Worm (Caenorhabditis elegans): ENCODE measurements around the gene wdr-37.

Gene wdr-37

DNA sequence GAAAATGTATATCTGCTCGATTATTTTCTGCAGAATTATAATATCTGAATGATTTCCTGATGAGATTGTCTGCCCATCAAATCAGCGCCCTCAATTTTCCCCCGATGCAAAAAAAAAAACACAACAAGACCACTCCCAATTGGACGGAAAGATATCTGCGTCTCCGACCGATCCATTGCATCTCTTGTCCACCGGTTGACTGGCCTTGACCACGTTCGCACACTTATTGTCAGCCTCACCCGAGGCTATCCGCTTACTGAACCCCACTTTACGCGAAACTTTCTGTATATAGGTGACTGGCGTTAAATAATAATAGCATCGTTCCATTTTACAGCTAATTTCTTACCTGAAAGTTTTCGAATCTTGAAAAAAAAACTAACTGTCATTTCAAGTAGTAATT, 5.5 kb downstream of the wdr-37 start:
- no peak for TF ChIP-seq dmd-4 (tag; optimal IDR thresholded peaks at IDR 0.05; ENCODE audit: borderline replicate concordance)
- no peak for TF ChIP-seq ceh-22 (tag; optimal IDR thresholded peaks at IDR 0.05)
- no peak for TF ChIP-seq sdc-2 (tag; optimal IDR thresholded peaks at IDR 0.05)
- TF ChIP-seq madf-2 (tag; optimal IDR thresholded peaks at IDR 0.05), result no peak
- TF ChIP-seq nfya-1 (tag; optimal IDR thresholded peaks at IDR 0.05), result peak; percentile 42
- TF ChIP-seq fkh-10 (GFP tag; optimal IDR thresholded peaks at IDR 0.05), result no peak

ce11 chrIII:5591668-5592149, 8.1 kb downstream of the wdr-37 start, which contains the start of the genes ddx-15 and ucr-1:
Gene ddx-15, minus strand, starts transcription at chrIII:5591718.
Gene ucr-1, plus strand, starts transcription at chrIII:5592135.
- TF ChIP-seq unc-42 (tag; optimal IDR thresholded peaks at IDR 0.05), result no peak
- no peak for TF ChIP-seq ahr-1 (tag; optimal IDR thresholded peaks at IDR 0.05)
- no peak for TF ChIP-seq elt-2 (tag; optimal IDR thresholded peaks at IDR 0.05)
- peak; percentile 10 for TF ChIP-seq tbx-2 (tag; optimal IDR thresholded peaks at IDR 0.05)
- TF ChIP-seq hlh-15 (tag; optimal IDR thresholded peaks at IDR 0.05), result no peak
- TF ChIP-seq nhr-232 (tag; optimal IDR thresholded peaks at IDR 0.05), result no peak
- peak; percentile 37 for TF ChIP-seq ceh-31 (tag; optimal IDR thresholded peaks at IDR 0.05)
- no peak for TF ChIP-seq sdc-2 (tag; optimal IDR thresholded peaks at IDR 0.05)
- peak; percentile 29 for TF ChIP-seq nfya-1 (tag; optimal IDR thresholded peaks at IDR 0.05)
- no peak for TF ChIP-seq ceh-19 (GFP tag; optimal IDR thresholded peaks at IDR 0.05)
- TF ChIP-seq lim-6 (tag; optimal IDR thresholded peaks at IDR 0.05), result no peak
- TF ChIP-seq K09A11.1 (tag; optimal IDR thresholded peaks at IDR 0.05; ENCODE audit: insufficient read depth), result no peak
- TF ChIP-seq unc-86 (tag; optimal IDR thresholded peaks at IDR 0.05), result no peak
- peak; percentile 1 for TF ChIP-seq unc-55 (GFP tag; optimal IDR thresholded peaks at IDR 0.05)
- no peak for TF ChIP-seq ttx-3 (tag; optimal IDR thresholded peaks at IDR 0.05)
- TF ChIP-seq mec-3 (tag; optimal IDR thresholded peaks at IDR 0.05; ENCODE audit: borderline replicate concordance), result no peak

ce11 chrIII:5588746-5589145, 11.1 kb downstream of the wdr-37 start:
- TF ChIP-seq ceh-31 (tag; optimal IDR thresholded peaks at IDR 0.05), result no peak
- no peak for TF ChIP-seq ceh-24 (tag; optimal IDR thresholded peaks at IDR 0.05)
- TF ChIP-seq ceh-48 (tag; optimal IDR thresholded peaks at IDR 0.05), result no peak
- TF ChIP-seq fkh-6 (tag; optimal IDR thresholded peaks at IDR 0.05), result no peak
- TF ChIP-seq fax-1 (tag; optimal IDR thresholded peaks at IDR 0.05), result no peak
- no peak for TF ChIP-seq pqm-1 (tag; optimal IDR thresholded peaks at IDR 0.05)
- no peak for TF ChIP-seq npax-4 (tag; optimal IDR thresholded peaks at IDR 0.05)
- no peak for TF ChIP-seq lim-6 (tag; optimal IDR thresholded peaks at IDR 0.05)
- TF ChIP-seq ceh-45 (GFP tag; IDR thresholded peaks at IDR 0.05), result no peak
- no peak for TF ChIP-seq elt-2 (tag; optimal IDR thresholded peaks at IDR 0.05)

DNA sequence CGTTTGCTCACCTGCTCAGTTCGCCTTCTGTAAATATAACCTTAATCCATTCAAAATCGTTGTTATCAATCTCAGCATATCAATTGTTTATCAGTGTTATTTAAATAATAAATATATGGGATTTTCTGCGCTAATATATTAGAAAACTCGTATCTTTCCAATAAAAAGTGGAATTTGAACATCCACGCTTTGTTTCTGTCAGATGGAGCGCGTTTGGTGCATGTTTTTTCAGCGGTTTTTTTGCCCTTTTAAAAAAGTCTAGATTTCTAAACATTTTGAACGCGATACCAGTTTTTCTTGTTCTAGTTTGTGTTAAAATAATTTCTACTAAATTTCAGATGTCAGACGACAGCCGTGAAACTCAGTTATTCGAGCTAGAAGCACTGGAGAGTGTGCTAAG, 12.9 kb downstream of the wdr-37 start, which contains the start of gene F56D2.2:
TSS of gene F56D2.2 (plus strand) at position 339 of the 400 bp plus-strand sequence.
- TF ChIP-seq pha-4 (tag; optimal IDR thresholded peaks at IDR 0.05), result no peak
- TF ChIP-seq ama-1 (optimal IDR thresholded peaks at IDR 0.05), result no peak
- TF ChIP-seq hlh-6 (tag; optimal IDR thresholded peaks at IDR 0.05), result no peak
- TF ChIP-seq fkh-10 (GFP tag; optimal IDR thresholded peaks at IDR 0.05), result no peak
- no peak for TF ChIP-seq sox-2 (GFP tag; IDR thresholded peaks at IDR 0.05)

- TF ChIP-seq hlh-13 (GFP tag; optimal IDR thresholded peaks at IDR 0.05), result no peak
- no peak for TF ChIP-seq mec-3 (tag; optimal IDR thresholded peaks at IDR 0.05; ENCODE audit: borderline replicate concordance)
- TF ChIP-seq ceh-9 (tag; optimal IDR thresholded peaks at IDR 0.05), result no peak
- no peak for TF ChIP-seq ceh-18 (tag; optimal IDR thresholded peaks at IDR 0.05)
- TF ChIP-seq hlh-15 (tag; optimal IDR thresholded peaks at IDR 0.05), result no peak
- TF ChIP-seq odd-2 (tag; optimal IDR thresholded peaks at IDR 0.05), result no peak
- no peak for TF ChIP-seq ceh-14 (tag; optimal IDR thresholded peaks at IDR 0.05)
- no peak for TF ChIP-seq ets-4 (tag; optimal IDR thresholded peaks at IDR 0.05)
- no peak for TF ChIP-seq ceh-45 (GFP tag; IDR thresholded peaks at IDR 0.05)
Observed at ce11 chrIII:5585711-5586110, 14.1 kb downstream of the wdr-37 start.
